Worm (Caenorhabditis elegans) whole organism, L1 larva: ENCODE data around the gene M04C3.1.

ENCODE experiments used
- alr-1 ChIP-seq: fragments of 200-800 bp; sonication (Bioruptor generic); optimal IDR thresholded peaks from 2 replicates; lab custom pipeline; 2018; ENCODE audit warnings: borderline replicate concordance, mild to moderate bottlenecking, missing genetic modification characterization, missing compliant biosample characterization
- ama-1 ChIP-seq: fragments of 150-350 bp; optimal IDR thresholded peaks from 2 replicates; lab custom pipeline; 2014
- blmp-1 ChIP-seq: fragments of 150-350 bp; optimal IDR thresholded peaks from 2 replicates; lab custom pipeline; 2014; ENCODE audit warnings: missing biosample characterization, missing genetic modification characterization
- dpl-1 ChIP-seq, 3 experiments: fragments of 150-350 bp in 2 of 3; sonication (generic microtip) in 1 of 3; optimal IDR thresholded peaks; 2 replicates each; lab custom pipeline; 2014 to 2017; ENCODE audit warnings: missing biosample characterization in 3 of 3, missing genetic modification characterization in 3 of 3, missing genetic modification reagents in 3 of 3
- egl-27 ChIP-seq, 2 experiments: fragments of 150-350 bp in 1 of 2; sonication (generic microtip); optimal IDR thresholded peaks; 3 replicates each; lab custom pipeline; 2017 to 2018; ENCODE audit warnings: missing biosample characterization in 2 of 2, missing genetic modification characterization in 2 of 2, missing genetic modification reagents in 2 of 2
- elt-3 ChIP-seq, 6 experiments: fragments of 150-350 bp in 1 of 6; sonication (generic microtip); optimal IDR thresholded peaks; 2 replicates each; lab custom pipeline; 2017 to 2018; ENCODE audit warnings: missing biosample characterization in 6 of 6, missing genetic modification characterization in 6 of 6, inconsistent platforms in 1 of 6
- lsy-2 ChIP-seq, 2 experiments: fragments of 150-350 bp; optimal IDR thresholded peaks; 2 replicates each; lab custom pipeline; 2014; ENCODE audit warnings: missing biosample characterization in 2 of 2, missing genetic modification characterization in 2 of 2
- mdl-1 ChIP-seq, 2 experiments: fragments of 150-350 bp; optimal IDR thresholded peaks; 2 replicates each; lab custom pipeline; 2014 to 2017; ENCODE audit warnings: missing biosample characterization in 2 of 2, missing genetic modification characterization in 2 of 2, inconsistent platforms in 1 of 2
- nhr-19 ChIP-seq: fragments of 200-800 bp; sonication (Bioruptor generic); conservative IDR thresholded peaks from 2 replicates; pipeline ENCODE4 v1.3.6; 2022; ENCODE audit warnings: missing genetic modification characterization, missing compliant biosample characterization
- nhr-47 ChIP-seq: sonication (generic microtip); optimal IDR thresholded peaks from 2 replicates; lab custom pipeline; 2016; ENCODE audit warnings: mild to moderate bottlenecking, missing genetic modification characterization, moderate library complexity, missing compliant biosample characterization
- skn-1 ChIP-seq: fragments of 150-350 bp; optimal IDR thresholded peaks from 2 replicates; lab custom pipeline; 2014; ENCODE audit warnings: missing biosample characterization, missing genetic modification characterization
- snpc-4 ChIP-seq: fragments of 150-350 bp; optimal IDR thresholded peaks from 2 replicates; lab custom pipeline; 2014; ENCODE audit warnings: missing biosample characterization, missing genetic modification characterization
- tlp-1 ChIP-seq: fragments of 150-350 bp; optimal IDR thresholded peaks from 2 replicates; lab custom pipeline; 2014; ENCODE audit warnings: missing biosample characterization, missing genetic modification characterization
- unc-62 ChIP-seq: fragments of 150-350 bp; optimal IDR thresholded peaks from 2 replicates; lab custom pipeline; 2014; ENCODE audit warnings: missing biosample characterization, missing genetic modification reagents, missing genetic modification characterization

DNA sequence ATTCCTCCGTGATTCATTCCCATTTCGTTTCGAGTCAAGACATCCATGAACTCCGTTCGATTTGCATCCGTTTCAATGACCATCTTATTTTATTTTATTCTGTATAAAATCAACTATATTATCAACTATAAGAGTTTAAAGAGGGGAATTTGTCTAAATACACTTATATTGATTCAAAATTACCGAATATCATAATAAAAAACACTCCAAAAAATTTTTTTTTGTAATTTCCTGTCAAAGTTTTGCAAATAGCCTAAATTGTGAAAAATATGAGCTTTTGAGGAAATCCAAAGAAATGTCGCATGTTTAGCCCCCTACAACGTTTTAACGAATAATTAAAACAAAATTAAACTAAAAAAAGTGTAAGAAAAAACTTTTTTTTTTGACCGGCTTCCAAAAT lies 16.6 kb upstream of the M04C3.1 start, which contains the start of gene Y43F8B.15:
- TF ChIP-seq snpc-4 (tag; lab: Kevin White, UChicago) (no peak), egl-27 (tag; optimal IDR thresholded peaks at IDR 0.05; lab: Kevin White, UChicago) (no peak), unc-62 (GFP tag; lab: Kevin White, UChicago) (no peak), alr-1 (tag; lab: Kevin White, UChicago) (no peak), mdl-1 (tag; optimal IDR thresholded peaks at IDR 0.05; lab: Kevin White, UChicago) (no peak), blmp-1 (tag; lab: Kevin White, UChicago) (no peak), dpl-1 (GFP tag; optimal IDR thresholded peaks at IDR 0.05; lab: Kevin White, UChicago) (no peak), nhr-19 (GFP tag; lab: Robert Waterston, UW) (no peak), nhr-47 (tag; lab: Kevin White, UChicago) (no peak), skn-1 (no peak), tlp-1 (tag; lab: Kevin White, UChicago) (no peak), ama-1 (lab: Kevin White, UChicago) (no peak), elt-3 (tag; optimal IDR thresholded peaks at IDR 0.05; lab: Kevin White, UChicago) (no peak), lsy-2 (tag; optimal IDR thresholded peaks at IDR 0.05; lab: Kevin White, UChicago) (no peak)
